Fruit fly (Drosophila melanogaster) whole organism, embryonic: Measurements from ENCODE around the gene CG31549.
A peak's percentile ranks its signal among the peaks of the same experiment; 100 is the strongest.

Experiments used
- BtbVII ChIP-seq: fragments of 200-800 bp; sonication (Bioruptor generic); optimal IDR thresholded peaks from 3 replicates; lab custom pipeline; 2017; ENCODE audit warnings: missing biosample characterization, mild to moderate bottlenecking, missing genetic modification characterization
- CG11504 ChIP-seq: fragments of 200-800 bp; sonication (Bioruptor generic); optimal IDR thresholded peaks from 3 replicates; lab custom pipeline; 2019; ENCODE audit warnings: missing biosample characterization, mild to moderate bottlenecking, missing genetic modification characterization, moderate library complexity
- CG12104 ChIP-seq: fragments of 200-800 bp; sonication (Bioruptor generic); optimal IDR thresholded peaks from 3 replicates; lab custom pipeline; 2016; ENCODE audit warnings: missing biosample characterization, missing genetic modification characterization
- CG12391 ChIP-seq: fragments of 200-800 bp; sonication (Bioruptor generic); optimal IDR thresholded peaks from 3 replicates; lab custom pipeline; 2018; ENCODE audit warnings: missing biosample characterization, mild to moderate bottlenecking, missing genetic modification characterization, moderate library complexity
- CG13624 ChIP-seq: fragments of 200-800 bp; sonication (Bioruptor generic); optimal IDR thresholded peaks from 2 replicates; lab custom pipeline; 2016; ENCODE audit warnings: missing biosample characterization, missing genetic modification characterization
- CG1603 ChIP-seq: fragments of 200-800 bp; sonication (Bioruptor generic); optimal IDR thresholded peaks from 2 replicates; lab custom pipeline; 2019; ENCODE audit warnings: missing biosample characterization, mild to moderate bottlenecking, missing genetic modification characterization, moderate library complexity
- CG17385 ChIP-seq: fragments of 200-800 bp; sonication (Bioruptor generic); optimal IDR thresholded peaks from 3 replicates; lab custom pipeline; 2018; ENCODE audit warnings: missing biosample characterization, mild to moderate bottlenecking, missing genetic modification characterization
- CG18764 ChIP-seq: fragments of 200-800 bp; sonication (Bioruptor generic); optimal IDR thresholded peaks from 3 replicates; lab custom pipeline; 2016; ENCODE audit warnings: missing biosample characterization, missing genetic modification characterization
- CG2116 ChIP-seq: fragments of 200-800 bp; sonication (Bioruptor generic); optimal IDR thresholded peaks from 3 replicates; lab custom pipeline; 2018; ENCODE audit warnings: missing biosample characterization, mild to moderate bottlenecking, missing genetic modification characterization
- CG30403 ChIP-seq: fragments of 200-800 bp; sonication (Bioruptor generic); optimal IDR thresholded peaks from 3 replicates; lab custom pipeline; 2016; ENCODE audit warnings: missing biosample characterization, missing genetic modification characterization
- CG34224 ChIP-seq: fragments of 200-800 bp; sonication (Bioruptor generic); IDR thresholded peaks from 3 replicates; pipeline ENCODE4 v1.3.6; 2022; ENCODE audit warnings: missing biosample characterization, missing genetic modification characterization; ENCODE audit not compliant: partially characterized antibody
- CG34422 ChIP-seq: fragments of 200-800 bp; sonication (Bioruptor generic); IDR thresholded peaks from 3 replicates; pipeline ENCODE4 v1.3.6; 2022; ENCODE audit warnings: missing biosample characterization, missing genetic modification characterization
- CG3726 ChIP-seq: fragments of 200-800 bp; sonication (Bioruptor generic); IDR thresholded peaks from 3 replicates; pipeline ENCODE4, ENCODE4 v1.3.6; 2022; ENCODE audit warnings: missing biosample characterization, missing genetic modification characterization
- CG6791 ChIP-seq: fragments of 200-800 bp; sonication (Bioruptor generic); IDR thresholded peaks from 3 replicates; pipeline ENCODE4 v1.3.6; 2022; ENCODE audit warnings: missing biosample characterization, missing genetic modification characterization; ENCODE audit not compliant: partially characterized antibody
- CG6813 ChIP-seq: fragments of 200-800 bp; sonication (Bioruptor generic); optimal IDR thresholded peaks from 2 replicates; lab custom pipeline; 2017; ENCODE audit warnings: missing biosample characterization, missing genetic modification characterization, mild to moderate bottlenecking, moderate library complexity, missing genetic modification reagents
- CG7357 ChIP-seq: fragments of 200-800 bp; sonication (Bioruptor generic); IDR thresholded peaks from 3 replicates; pipeline ENCODE4 v1.3.6; 2022; ENCODE audit warnings: missing biosample characterization, missing genetic modification characterization
- CG7556 ChIP-seq: fragments of 200-800 bp; sonication (Bioruptor generic); optimal IDR thresholded peaks from 2 replicates; lab custom pipeline; 2017; ENCODE audit warnings: missing biosample characterization, mild to moderate bottlenecking, missing genetic modification characterization
- CG7987 ChIP-seq: fragments of 200-800 bp; sonication (Bioruptor generic); optimal IDR thresholded peaks from 2 replicates; lab custom pipeline; 2018; ENCODE audit warnings: missing biosample characterization, mild to moderate bottlenecking, missing genetic modification characterization, moderate library complexity
- CG8290 ChIP-seq, 3 experiments: fragments of 200-800 bp; sonication (Bioruptor generic); optimal IDR thresholded peaks; 2 replicates each; lab custom pipeline; 2016 to 2019; ENCODE audit warnings: missing biosample characterization in 3 of 3, missing genetic modification characterization in 3 of 3, mild to moderate bottlenecking in 2 of 3, moderate library complexity in 1 of 3
- CG8924 ChIP-seq: fragments of 200-800 bp; optimal IDR thresholded peaks from 3 replicates; lab custom pipeline; 2019; ENCODE audit warnings: missing biosample characterization, mild to moderate bottlenecking, missing genetic modification characterization, moderate library complexity
- CHES-1-like ChIP-seq: fragments of 200-800 bp; sonication (Bioruptor generic); optimal IDR thresholded peaks from 2 replicates; lab custom pipeline; 2016; ENCODE audit warnings: missing biosample characterization, missing genetic modification characterization
- Dad ChIP-seq: fragments of 200-800 bp; sonication (Bioruptor generic); optimal IDR thresholded peaks from 3 replicates; lab custom pipeline; 2016; ENCODE audit warnings: missing biosample characterization, missing genetic modification characterization
- Deaf1 ChIP-seq: fragments of 200-800 bp; optimal IDR thresholded peaks from 3 replicates; lab custom pipeline; 2019; ENCODE audit warnings: missing biosample characterization, mild to moderate bottlenecking, missing genetic modification characterization, moderate library complexity
- H2.0 ChIP-seq: fragments of 200-800 bp; sonication (Bioruptor generic); IDR thresholded peaks from 2 replicates; pipeline ENCODE4 v1.3.6; 2022; ENCODE audit warnings: missing biosample characterization, missing genetic modification characterization
- HLH3B ChIP-seq: fragments of 200-800 bp; sonication (Bioruptor generic); IDR thresholded peaks from 2 replicates; pipeline ENCODE4 v1.3.6; 2022; ENCODE audit warnings: missing biosample characterization, missing genetic modification characterization
- Lim3 ChIP-seq: fragments of 200-800 bp; sonication (Bioruptor generic); IDR thresholded peaks from 2 replicates; pipeline ENCODE4 v1.3.6; 2022; ENCODE audit warnings: missing biosample characterization, missing genetic modification characterization
- Optix ChIP-seq: fragments of 200-800 bp; sonication (Bioruptor generic); IDR thresholded peaks from 3 replicates; pipeline ENCODE4 v1.3.6; 2022; ENCODE audit warnings: missing biosample characterization, missing genetic modification characterization
- Rx ChIP-seq: fragments of 200-800 bp; sonication (Bioruptor generic); IDR thresholded peaks from 2 replicates; pipeline ENCODE4 v1.3.6; 2022; ENCODE audit warnings: missing biosample characterization, missing genetic modification characterization
- Side ChIP-seq: fragments of 200-800 bp; sonication (Bioruptor generic); optimal IDR thresholded peaks from 2 replicates; lab custom pipeline; 2016; ENCODE audit warnings: missing biosample characterization, missing genetic modification characterization
- Ssrp ChIP-seq: fragments of 200-800 bp; sonication (Bioruptor generic); optimal IDR thresholded peaks from 2 replicates; lab custom pipeline; 2018; ENCODE audit warnings: missing biosample characterization, mild to moderate bottlenecking, missing genetic modification characterization, moderate library complexity
- br ChIP-seq: fragments of >200 bp; optimal IDR thresholded peaks from 2 replicates; lab custom pipeline; 2017
- cg ChIP-seq: fragments of 200-800 bp; sonication (Bioruptor generic); optimal IDR thresholded peaks from 3 replicates; lab custom pipeline; 2019; ENCODE audit warnings: missing biosample characterization, mild to moderate bottlenecking, missing genetic modification characterization, moderate library complexity
- chn ChIP-seq: fragments of 200-800 bp; sonication (Bioruptor generic); optimal IDR thresholded peaks from 2 replicates; lab custom pipeline; 2016; ENCODE audit warnings: missing biosample characterization, missing genetic modification characterization
- fd64A ChIP-seq: fragments of 200-800 bp; sonication (Bioruptor generic); optimal IDR thresholded peaks from 3 replicates; lab custom pipeline; 2018; ENCODE audit warnings: missing biosample characterization, mild to moderate bottlenecking, missing genetic modification characterization
- gro ChIP-seq: fragments of 200-800 bp; sonication (Bioruptor generic); optimal IDR thresholded peaks from 2 replicates; lab custom pipeline; 2016; ENCODE audit warnings: missing biosample characterization, missing genetic modification characterization
- gsb-n ChIP-seq: fragments of 200-800 bp; sonication (Bioruptor generic); optimal IDR thresholded peaks from 3 replicates; lab custom pipeline; 2018; ENCODE audit warnings: missing biosample characterization, mild to moderate bottlenecking, missing genetic modification characterization
- hb ChIP-seq: fragments of 200-800 bp; sonication (Bioruptor generic); IDR thresholded peaks from 3 replicates; pipeline ENCODE4 v1.3.6; 2022; ENCODE audit warnings: missing biosample characterization, missing genetic modification characterization; ENCODE audit not compliant: partially characterized antibody
- insv ChIP-seq, 2 experiments: fragments of 200-800 bp; sonication (Bioruptor generic); optimal IDR thresholded peaks; 3 replicates each; lab custom pipeline; 2016 to 2018; ENCODE audit warnings: missing biosample characterization in 2 of 2, missing genetic modification characterization in 2 of 2
- kay ChIP-seq: fragments of 200-800 bp; sonication (Bioruptor generic); optimal IDR thresholded peaks from 2 replicates; lab custom pipeline; 2016; ENCODE audit warnings: missing biosample characterization, missing genetic modification characterization
- nau ChIP-seq: fragments of 200-800 bp; sonication (Bioruptor generic); optimal IDR thresholded peaks from 3 replicates; lab custom pipeline; 2017; ENCODE audit warnings: missing biosample characterization, mild to moderate bottlenecking, missing genetic modification characterization, missing genetic modification reagents
- odd ChIP-seq: fragments of 200-800 bp; sonication (Bioruptor generic); optimal IDR thresholded peaks from 2 replicates; lab custom pipeline; 2017; ENCODE audit warnings: missing biosample characterization, mild to moderate bottlenecking, missing genetic modification characterization
- pb ChIP-seq: fragments of 200-800 bp; sonication (Bioruptor generic); optimal IDR thresholded peaks from 3 replicates; lab custom pipeline; 2016; ENCODE audit warnings: missing biosample characterization, missing genetic modification characterization
- pho ChIP-seq: fragments of 200-800 bp; sonication (Bioruptor generic); optimal IDR thresholded peaks from 2 replicates; lab custom pipeline; 2016; ENCODE audit warnings: missing biosample characterization, missing genetic modification characterization
- psq ChIP-seq: fragments of 200-800 bp; sonication (Bioruptor generic); optimal IDR thresholded peaks from 2 replicates; lab custom pipeline; 2017; ENCODE audit warnings: missing biosample characterization, missing genetic modification characterization
- ranshi ChIP-seq: fragments of 200-800 bp; sonication (Bioruptor generic); IDR thresholded peaks from 2 replicates; pipeline ENCODE4 v1.3.6; 2022; ENCODE audit warnings: missing biosample characterization, missing genetic modification characterization
- salm ChIP-seq: fragments of 200-800 bp; sonication (Bioruptor generic); optimal IDR thresholded peaks from 2 replicates; lab custom pipeline; 2018; ENCODE audit warnings: missing biosample characterization, mild to moderate bottlenecking, missing genetic modification characterization
- sna ChIP-seq: fragments of 200-800 bp; sonication (Bioruptor generic); IDR thresholded peaks from 2 replicates; pipeline ENCODE4 v1.3.6; 2022; ENCODE audit warnings: missing biosample characterization, missing genetic modification characterization; ENCODE audit not compliant: partially characterized antibody
- unc-4 ChIP-seq: fragments of 200-800 bp; sonication (Bioruptor generic); IDR thresholded peaks from 2 replicates; pipeline ENCODE4 v1.3.6; 2022; ENCODE audit warnings: missing biosample characterization, missing genetic modification characterization; ENCODE audit not compliant: partially characterized antibody
- vnd ChIP-seq: fragments of 200-800 bp; sonication (Bioruptor generic); IDR thresholded peaks from 3 replicates; pipeline ENCODE4 v1.3.6; 2022; ENCODE audit warnings: missing biosample characterization, missing genetic modification characterization; ENCODE audit not compliant: partially characterized antibody
- wor ChIP-seq: fragments of 200-800 bp; sonication (Bioruptor generic); IDR thresholded peaks from 2 replicates; pipeline ENCODE4 v1.3.6; 2022; ENCODE audit warnings: missing biosample characterization, missing genetic modification characterization

CG31549 gene

DNA sequence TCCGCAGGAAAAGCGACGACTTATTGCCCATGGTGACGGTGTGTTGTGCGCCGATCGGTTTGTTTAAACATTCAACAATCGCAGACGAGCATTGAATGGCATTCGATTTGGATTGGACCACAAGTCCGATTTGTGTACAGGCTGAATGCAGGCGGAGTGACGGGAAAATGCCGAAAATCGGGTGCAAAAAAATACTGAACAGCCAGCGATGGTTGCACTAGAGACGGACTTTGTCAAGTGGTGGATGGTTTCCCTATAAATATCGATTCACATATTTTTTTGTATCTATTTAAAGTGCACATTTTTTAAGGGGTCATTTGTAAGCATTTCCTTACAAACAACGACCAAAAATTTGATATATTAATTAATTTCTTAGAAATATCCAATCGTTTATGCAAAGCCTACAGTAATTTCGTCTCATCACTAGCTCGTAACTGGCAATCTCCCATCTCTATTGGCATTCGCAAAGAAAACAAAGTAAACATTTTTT, 22.7 kb downstream of the CG31549 start, which contains the start of the genes elm and MED27 (continued):
- peak; percentile 75 for TF ChIP-seq pb (GFP tag; lab: Kevin White, UChicago)
- TF ChIP-seq wor (GFP tag; lab: Robert Waterston, UW) = peak; percentile 89
- peak; percentile 85 for TF ChIP-seq CG6791 (GFP tag; lab: Robert Waterston, UW)
- peak; percentile 87 for TF ChIP-seq CG12104
- peak; percentile 95 for TF ChIP-seq CG34422
- peak; percentile 96 for TF ChIP-seq sna
- peak; percentile 63 for TF ChIP-seq CG1603
- peak; percentile 81 for TF ChIP-seq BtbVII
- TF ChIP-seq Rx (GFP tag; lab: Robert Waterston, UW) = peak; percentile 87
- peak; percentile 95 for TF ChIP-seq CG12391 (tag; lab: Kevin White, UChicago)
- peak; percentile 94 for TF ChIP-seq CG13624 (GFP tag; lab: Kevin White, UChicago)
- TF ChIP-seq Lim3 = peak; percentile 81
- peak; percentile 76 for TF ChIP-seq salm (tag; lab: Kevin White, UChicago)
- peak; percentile 89 for TF ChIP-seq CG11504 (tag; lab: Kevin White, UChicago)
- peak; percentile 86 for TF ChIP-seq kay (GFP tag; lab: Kevin White, UChicago)
- no peak for TF ChIP-seq gsb-n (tag; lab: Kevin White, UChicago)
- TF ChIP-seq nau = no peak
- TF ChIP-seq pho (GFP tag; lab: Kevin White, UChicago) = peak; percentile 94
- peak; percentile 94 for TF ChIP-seq Ssrp
- peak; percentile 95 for TF ChIP-seq unc-4 (GFP tag; lab: Robert Waterston, UW)
- TF ChIP-seq CG18764 = peak; percentile 87
- TF ChIP-seq CG7556 = peak; percentile 85
- TF ChIP-seq chn = peak; percentile 95
- peak; percentile 89 for TF ChIP-seq Side (GFP tag; lab: Kevin White, UChicago)
- peak; percentile 90 for TF ChIP-seq CG8290 (GFP tag; optimal IDR thresholded peaks at IDR 0.05; lab: Kevin White, UChicago)
- TF ChIP-seq CG8290 (tag; optimal IDR thresholded peaks at IDR 0.05; lab: Kevin White, UChicago) = peak; percentile 64 to 70
- no peak for TF ChIP-seq br (lab: Kevin White, UChicago)
- TF ChIP-seq insv (GFP tag; optimal IDR thresholded peaks at IDR 0.05; lab: Kevin White, UChicago) = peak in 1 of 2 experiments; percentile 73
- TF ChIP-seq cg (GFP tag; lab: Kevin White, UChicago) = peak; percentile 24
- TF ChIP-seq CHES-1-like (GFP tag; lab: Kevin White, UChicago) = peak; percentile 94
- TF ChIP-seq HLH3B (GFP tag; lab: Robert Waterston, UW) = peak; percentile 91
- peak; percentile 90 for TF ChIP-seq hb (GFP tag; lab: Robert Waterston, UW)
- peak; percentile 87 for TF ChIP-seq CG7357 (GFP tag; lab: Robert Waterston, UW)
- TF ChIP-seq fd64A (GFP tag; lab: Kevin White, UChicago) = no peak
- TF ChIP-seq Deaf1 (tag; lab: Kevin White, UChicago) = peak; percentile 68
- peak; percentile 93 for TF ChIP-seq H2.0 (GFP tag; lab: Robert Waterston, UW)
- peak; percentile 89 for TF ChIP-seq gro (GFP tag; lab: Kevin White, UChicago)
- peak; percentile 98 for TF ChIP-seq CG30403
- peak; percentile 86; the same call in 2 of the 3 replicates for TF ChIP-seq CG3726 (GFP tag; lab: Robert Waterston, UW)
- TF ChIP-seq CG34224 (GFP tag; lab: Robert Waterston, UW) = peak; percentile 87
- TF ChIP-seq CG17385 (GFP tag; lab: Kevin White, UChicago) = peak; percentile 80
- peak; percentile 93 for TF ChIP-seq vnd (GFP tag; lab: Robert Waterston, UW)
- TF ChIP-seq ranshi (GFP tag; lab: Robert Waterston, UW) = peak; percentile 93
- TF ChIP-seq Dad = peak; percentile 91
- TF ChIP-seq psq = peak; percentile 80
- TF ChIP-seq CG8924 (tag; lab: Kevin White, UChicago) = peak; percentile 92
- TF ChIP-seq Optix (GFP tag; lab: Robert Waterston, UW) = peak; percentile 84; the same call in 2 of the 3 replicates
- peak; percentile 49 for TF ChIP-seq odd
- peak; percentile 34 for TF ChIP-seq CG6813 (GFP tag; lab: Kevin White, UChicago)
- peak; percentile 92 for TF ChIP-seq CG2116 (GFP tag; lab: Kevin White, UChicago)
- TF ChIP-seq CG7987 = peak; percentile 53
